Fruit fly (Drosophila melanogaster) whole organism: Measurements from ENCODE around the gene Syx8.

Experiments used
- Dll ChIP-seq: fragments of >200 bp; optimal IDR thresholded peaks from 2 replicates; lab custom pipeline; 2017
- EcR ChIP-seq, 2 experiments: fragments of >200 bp; optimal IDR thresholded peaks; 2 replicates each; lab custom pipeline; 2017; ENCODE audit warnings: missing biosample characterization in 2 of 2, missing genetic modification characterization in 2 of 2, missing genetic modification reagents in 2 of 2
- psq ChIP-seq: fragments of >200 bp; optimal IDR thresholded peaks from 2 replicates; lab custom pipeline; 2017
- usp ChIP-seq: fragments of >200 bp; optimal IDR thresholded peaks from 2 replicates; lab custom pipeline; 2017; ENCODE audit warnings: missing biosample characterization, missing genetic modification characterization, mixed read lengths

DNA sequence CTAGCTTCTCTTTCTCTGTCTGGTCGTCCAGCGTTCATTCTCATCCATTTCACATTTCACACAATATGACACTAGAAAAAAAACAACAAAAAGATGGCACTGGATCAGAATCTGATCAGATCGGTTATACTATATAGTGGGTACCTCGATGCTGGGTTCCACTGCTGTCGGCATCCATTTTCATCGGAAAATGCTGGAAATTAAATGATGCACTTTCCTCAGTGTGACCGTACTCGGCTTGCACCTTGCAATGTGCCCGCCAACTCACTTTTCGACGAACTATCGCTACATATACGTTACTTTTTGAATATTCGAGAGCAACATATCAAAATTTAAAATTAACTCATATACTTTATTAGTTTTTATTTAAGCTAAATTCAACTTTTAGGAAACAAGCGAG is 4.0 kb upstream of the Syx8 start, which contains the start of gene tra:
- TF ChIP-seq usp (GFP tag; lab: Kevin White, UChicago) (no peak), psq (lab: Kevin White, UChicago) (no peak), EcR (GFP tag; optimal IDR thresholded peaks at IDR 0.05; lab: Kevin White, UChicago) (no peak), Dll (no peak)
